Worm (Caenorhabditis elegans) whole organism, L2 larva: ENCODE results near the gene snf-7.

Source experiments
- ZK546.5 ChIP-seq: sonication (generic microtip); optimal IDR thresholded peaks from 2 replicates; lab custom pipeline; 2017; ENCODE audit warnings: missing biosample characterization, missing genetic modification characterization
- lin-39 ChIP-seq: fragments of 150-350 bp; optimal IDR thresholded peaks from 2 replicates; lab custom pipeline; 2014; ENCODE audit warnings: missing biosample characterization, missing genetic modification reagents, missing genetic modification characterization
- nhr-11 ChIP-seq: fragments of 150-350 bp; optimal IDR thresholded peaks from 2 replicates; lab custom pipeline; 2014; ENCODE audit warnings: missing biosample characterization, missing genetic modification characterization

- TF ChIP-seq ZK546.5 (tag; lab: Kevin White, UChicago) (no peak), lin-39 (tag; lab: Kevin White, UChicago) (no peak), nhr-11 (tag; lab: Kevin White, UChicago) (no peak)
These were observed 27.7 kb upstream of the snf-7 start, which contains the start of gene ZK1010.2 for ce11 chrIII:12977559-12977958.
